Fruit fly (Drosophila melanogaster) whole organism, embryonic: Measurements from ENCODE around the gene CG15332.

Source experiments
- C15 ChIP-seq: fragments of 200-800 bp; sonication (Bioruptor generic); IDR thresholded peaks from 3 replicates; pipeline ENCODE4 v1.3.6; 2022; ENCODE audit warnings: missing biosample characterization, missing genetic modification characterization
- CG10147 ChIP-seq: fragments of 200-800 bp; sonication (Bioruptor generic); optimal IDR thresholded peaks from 2 replicates; lab custom pipeline; 2019; ENCODE audit warnings: missing biosample characterization, mild to moderate bottlenecking, missing genetic modification characterization, moderate library complexity
- CG10274 ChIP-seq: fragments of 200-800 bp; sonication (Bioruptor generic); optimal IDR thresholded peaks from 3 replicates; lab custom pipeline; 2017; ENCODE audit warnings: missing biosample characterization, mild to moderate bottlenecking, missing genetic modification characterization
- CG11456 ChIP-seq: fragments of 200-800 bp; sonication (Bioruptor generic); IDR thresholded peaks from 3 replicates; pipeline ENCODE4 v1.3.6; 2022; ENCODE audit warnings: missing biosample characterization, missing genetic modification characterization
- CG13894 ChIP-seq: fragments of 200-800 bp; sonication (Bioruptor generic); optimal IDR thresholded peaks from 3 replicates; lab custom pipeline; 2018; ENCODE audit warnings: missing biosample characterization, mild to moderate bottlenecking, missing genetic modification characterization, moderate library complexity
- CG15601 ChIP-seq: fragments of 200-800 bp; sonication (Bioruptor generic); optimal IDR thresholded peaks from 3 replicates; lab custom pipeline; 2019; ENCODE audit warnings: missing biosample characterization, mild to moderate bottlenecking, missing genetic modification characterization, moderate library complexity
- CG1602 ChIP-seq: fragments of 200-800 bp; sonication (Bioruptor generic); optimal IDR thresholded peaks from 3 replicates; lab custom pipeline; 2016; ENCODE audit warnings: missing biosample characterization, missing genetic modification characterization
- CG2889 ChIP-seq: fragments of 200-800 bp; sonication (Bioruptor generic); IDR thresholded peaks from 3 replicates; pipeline ENCODE4 v1.3.6; 2022; ENCODE audit warnings: missing biosample characterization, missing genetic modification characterization
- CG3847 ChIP-seq: fragments of 200-800 bp; sonication (Bioruptor generic); IDR thresholded peaks from 2 replicates; pipeline ENCODE4 v1.3.6; 2022; ENCODE audit warnings: missing biosample characterization, missing genetic modification characterization
- CG6654 ChIP-seq: fragments of 200-800 bp; sonication (Bioruptor generic); optimal IDR thresholded peaks from 2 replicates; lab custom pipeline; 2017; ENCODE audit warnings: missing biosample characterization, mild to moderate bottlenecking, missing genetic modification characterization
- CG7963 ChIP-seq: fragments of 200-800 bp; sonication (Bioruptor generic); IDR thresholded peaks from 3 replicates; pipeline ENCODE4 v1.3.6; 2022; ENCODE audit warnings: missing biosample characterization, missing genetic modification characterization; ENCODE audit not compliant: partially characterized antibody
- CG8924 ChIP-seq: fragments of 200-800 bp; optimal IDR thresholded peaks from 3 replicates; lab custom pipeline; 2019; ENCODE audit warnings: missing biosample characterization, mild to moderate bottlenecking, missing genetic modification characterization, moderate library complexity
- CG9797 ChIP-seq: fragments of 200-800 bp; sonication (Bioruptor generic); optimal IDR thresholded peaks from 3 replicates; lab custom pipeline; 2018; ENCODE audit warnings: missing biosample characterization, mild to moderate bottlenecking, missing genetic modification characterization
- CHES-1-like ChIP-seq: fragments of 200-800 bp; sonication (Bioruptor generic); optimal IDR thresholded peaks from 2 replicates; lab custom pipeline; 2016; ENCODE audit warnings: missing biosample characterization, missing genetic modification characterization
- Chrac-16 ChIP-seq: fragments of 200-800 bp; sonication (Bioruptor generic); optimal IDR thresholded peaks from 3 replicates; lab custom pipeline; 2016; ENCODE audit warnings: missing biosample characterization, missing genetic modification characterization
- Dip2 ChIP-seq: fragments of 200-800 bp; sonication (Bioruptor generic); IDR thresholded peaks from 2 replicates; pipeline ENCODE4 v1.3.6; 2022; ENCODE audit warnings: missing biosample characterization, missing genetic modification characterization
- Dll ChIP-seq: fragments of 200-800 bp; sonication (Bioruptor generic); IDR thresholded peaks from 4 replicates; pipeline ENCODE4 v1.3.6; 2022; ENCODE audit warnings: missing biosample characterization, missing genetic modification characterization; ENCODE audit not compliant: partially characterized antibody
- H2.0 ChIP-seq: fragments of 200-800 bp; sonication (Bioruptor generic); IDR thresholded peaks from 2 replicates; pipeline ENCODE4 v1.3.6; 2022; ENCODE audit warnings: missing biosample characterization, missing genetic modification characterization
- HHEX ChIP-seq: fragments of 200-800 bp; sonication (Bioruptor generic); optimal IDR thresholded peaks from 3 replicates; lab custom pipeline; 2017; ENCODE audit warnings: missing biosample characterization, mild to moderate bottlenecking, missing genetic modification characterization, missing genetic modification reagents
- Hr51 ChIP-seq, 2 experiments: fragments of 200-800 bp; sonication (Bioruptor generic); optimal IDR thresholded peaks; 2 replicates in 1 of 2; 3 replicates in 1 of 2; lab custom pipeline; 2016 to 2018; ENCODE audit warnings: missing biosample characterization in 2 of 2, missing genetic modification characterization in 2 of 2, mild to moderate bottlenecking in 1 of 2, moderate library complexity in 1 of 2
- Hr78 ChIP-seq, 2 experiments: fragments of 200-800 bp in 1 of 2; fragments of >200 bp in 1 of 2; sonication (Bioruptor generic) in 1 of 2; optimal IDR thresholded peaks; 2 replicates each; lab custom pipeline; 2017 to 2019; ENCODE audit warnings: missing biosample characterization in 2 of 2, missing genetic modification characterization in 2 of 2, mild to moderate bottlenecking in 1 of 2, moderate library complexity in 1 of 2
- Lim3 ChIP-seq: fragments of 200-800 bp; sonication (Bioruptor generic); IDR thresholded peaks from 2 replicates; pipeline ENCODE4 v1.3.6; 2022; ENCODE audit warnings: missing biosample characterization, missing genetic modification characterization
- Myb ChIP-seq: fragments of 200-800 bp; sonication (Bioruptor generic); optimal IDR thresholded peaks from 2 replicates; lab custom pipeline; 2016; ENCODE audit warnings: missing biosample characterization, missing genetic modification characterization
- NC2β ChIP-seq: fragments of 200-800 bp; sonication (Bioruptor generic); optimal IDR thresholded peaks from 2 replicates; lab custom pipeline; 2016; ENCODE audit warnings: missing biosample characterization, missing genetic modification characterization
- Oaz ChIP-seq: fragments of 200-800 bp; sonication (Bioruptor generic); IDR thresholded peaks from 2 replicates; pipeline ENCODE4 v1.3.6; 2022; ENCODE audit warnings: missing biosample characterization, missing genetic modification characterization
- Oli ChIP-seq: fragments of 200-800 bp; sonication (Bioruptor generic); optimal IDR thresholded peaks from 2 replicates; lab custom pipeline; 2018; ENCODE audit warnings: missing biosample characterization, mild to moderate bottlenecking, missing genetic modification characterization, moderate library complexity
- Poxn ChIP-seq: fragments of 200-800 bp; sonication (Bioruptor generic); IDR thresholded peaks from 2 replicates; pipeline ENCODE4 v1.3.6; 2022; ENCODE audit warnings: missing biosample characterization, missing genetic modification characterization
- Sox100B ChIP-seq: fragments of 200-800 bp; sonication (Bioruptor generic); optimal IDR thresholded peaks from 3 replicates; lab custom pipeline; 2018; ENCODE audit warnings: missing biosample characterization, mild to moderate bottlenecking, missing genetic modification characterization
- Sry-δ ChIP-seq: fragments of 200-800 bp; sonication (Bioruptor generic); optimal IDR thresholded peaks from 2 replicates; lab custom pipeline; 2016; ENCODE audit warnings: missing biosample characterization, missing genetic modification characterization
- ase ChIP-seq: fragments of 200-800 bp; sonication (Bioruptor generic); IDR thresholded peaks from 3 replicates; pipeline ENCODE4 v1.3.6; 2022; ENCODE audit warnings: missing biosample characterization, missing genetic modification characterization
- bsh ChIP-seq, 2 experiments: fragments of 200-800 bp; sonication (Bioruptor generic); optimal IDR thresholded peaks; 2 replicates each; lab custom pipeline; 2017 to 2018; ENCODE audit warnings: mild to moderate bottlenecking in 2 of 2, missing biosample characterization in 2 of 2, missing genetic modification characterization in 2 of 2, moderate library complexity in 1 of 2
- btn ChIP-seq: fragments of 200-800 bp; sonication (Bioruptor generic); optimal IDR thresholded peaks from 2 replicates; lab custom pipeline; 2016; ENCODE audit warnings: missing biosample characterization, missing genetic modification characterization
- cg ChIP-seq: fragments of 200-800 bp; sonication (Bioruptor generic); optimal IDR thresholded peaks from 3 replicates; lab custom pipeline; 2019; ENCODE audit warnings: missing biosample characterization, mild to moderate bottlenecking, missing genetic modification characterization, moderate library complexity
- danr ChIP-seq: fragments of 200-800 bp; sonication (Bioruptor generic); IDR thresholded peaks from 2 replicates; pipeline ENCODE4 v1.3.6; 2022; ENCODE audit warnings: missing biosample characterization, missing genetic modification characterization
- dimm ChIP-seq: fragments of 200-800 bp; sonication (Bioruptor generic); IDR thresholded peaks from 2 replicates; pipeline ENCODE4 v1.3.6; 2022; ENCODE audit warnings: missing biosample characterization, missing genetic modification characterization
- dm ChIP-seq: fragments of 200-800 bp; sonication (Bioruptor generic); optimal IDR thresholded peaks from 3 replicates; lab custom pipeline; 2016; ENCODE audit warnings: missing biosample characterization, missing genetic modification characterization
- fd102C ChIP-seq: fragments of 200-800 bp; sonication (Bioruptor generic); optimal IDR thresholded peaks from 2 replicates; lab custom pipeline; 2018; ENCODE audit warnings: missing biosample characterization, mild to moderate bottlenecking, missing genetic modification characterization, moderate library complexity
- nmo ChIP-seq: fragments of 200-800 bp; sonication (Bioruptor generic); optimal IDR thresholded peaks from 2 replicates; lab custom pipeline; 2018; ENCODE audit warnings: missing biosample characterization, mild to moderate bottlenecking, missing genetic modification characterization, moderate library complexity
- nom ChIP-seq: fragments of 200-800 bp; sonication (Bioruptor generic); optimal IDR thresholded peaks from 2 replicates; lab custom pipeline; 2017; ENCODE audit warnings: missing biosample characterization, missing genetic modification characterization, mild to moderate bottlenecking, moderate library complexity, missing genetic modification reagents
- oc ChIP-seq: fragments of 200-800 bp; sonication (Bioruptor generic); optimal IDR thresholded peaks from 2 replicates; lab custom pipeline; 2018; ENCODE audit warnings: missing biosample characterization, mild to moderate bottlenecking, missing genetic modification characterization, moderate library complexity
- otp ChIP-seq: fragments of 200-800 bp; sonication (Bioruptor generic); IDR thresholded peaks from 3 replicates; pipeline ENCODE4, ENCODE4 v1.3.6; 2022; ENCODE audit warnings: missing biosample characterization, missing genetic modification characterization
- pb ChIP-seq: fragments of 200-800 bp; sonication (Bioruptor generic); optimal IDR thresholded peaks from 3 replicates; lab custom pipeline; 2016; ENCODE audit warnings: missing biosample characterization, missing genetic modification characterization
- peb ChIP-seq: fragments of 200-800 bp; sonication (Bioruptor generic); IDR thresholded peaks from 2 replicates; pipeline ENCODE4 v1.3.6; 2022; ENCODE audit warnings: missing biosample characterization, missing genetic modification characterization
- pum ChIP-seq: fragments of 200-800 bp; sonication (Bioruptor generic); optimal IDR thresholded peaks from 2 replicates; lab custom pipeline; 2016; ENCODE audit warnings: missing biosample characterization, missing genetic modification characterization
- salm ChIP-seq: fragments of 200-800 bp; sonication (Bioruptor generic); optimal IDR thresholded peaks from 2 replicates; lab custom pipeline; 2018; ENCODE audit warnings: missing biosample characterization, mild to moderate bottlenecking, missing genetic modification characterization
- shn ChIP-seq: fragments of 200-800 bp; sonication (Bioruptor generic); optimal IDR thresholded peaks from 3 replicates; lab custom pipeline; 2016; ENCODE audit warnings: missing biosample characterization, missing genetic modification characterization
- slbo ChIP-seq: fragments of 200-800 bp; sonication (Bioruptor generic); IDR thresholded peaks from 2 replicates; pipeline ENCODE4 v1.3.6; 2022; ENCODE audit warnings: missing biosample characterization, missing genetic modification characterization

CG15332 gene

DNA sequence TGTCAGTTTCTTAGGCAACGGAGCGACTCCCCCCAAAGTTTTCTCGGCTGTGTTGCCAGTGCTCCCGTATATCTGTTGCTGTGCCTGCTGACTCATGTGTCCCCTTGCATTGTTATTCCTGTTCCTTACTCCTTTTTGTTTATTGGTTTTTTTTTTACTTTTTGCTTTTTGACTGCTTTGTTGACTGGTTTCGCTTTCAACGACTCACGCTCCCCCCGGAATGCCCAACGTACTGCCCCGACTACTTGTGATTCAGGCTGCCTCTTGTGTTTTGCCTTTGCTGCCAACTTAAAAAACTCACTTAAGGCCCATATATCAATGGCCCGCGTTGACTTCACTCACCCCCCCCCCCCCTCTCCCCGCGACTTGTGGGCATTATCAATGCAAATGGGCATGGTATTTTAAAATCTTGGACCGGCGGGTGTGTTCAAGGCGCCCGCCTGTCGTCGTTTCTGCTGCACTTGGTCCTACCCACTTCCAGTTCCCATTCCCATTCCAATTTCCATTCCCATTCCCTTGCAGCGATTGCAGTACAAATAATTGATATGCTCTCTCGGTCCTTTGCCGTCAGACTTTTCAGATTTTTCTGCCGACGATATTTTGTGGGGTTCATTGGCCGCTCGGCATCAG lies 17.6 kb upstream of the CG15332 start (continued):
- TF ChIP-seq ase (GFP tag; lab: Robert Waterston, UW): no peak

DNA sequence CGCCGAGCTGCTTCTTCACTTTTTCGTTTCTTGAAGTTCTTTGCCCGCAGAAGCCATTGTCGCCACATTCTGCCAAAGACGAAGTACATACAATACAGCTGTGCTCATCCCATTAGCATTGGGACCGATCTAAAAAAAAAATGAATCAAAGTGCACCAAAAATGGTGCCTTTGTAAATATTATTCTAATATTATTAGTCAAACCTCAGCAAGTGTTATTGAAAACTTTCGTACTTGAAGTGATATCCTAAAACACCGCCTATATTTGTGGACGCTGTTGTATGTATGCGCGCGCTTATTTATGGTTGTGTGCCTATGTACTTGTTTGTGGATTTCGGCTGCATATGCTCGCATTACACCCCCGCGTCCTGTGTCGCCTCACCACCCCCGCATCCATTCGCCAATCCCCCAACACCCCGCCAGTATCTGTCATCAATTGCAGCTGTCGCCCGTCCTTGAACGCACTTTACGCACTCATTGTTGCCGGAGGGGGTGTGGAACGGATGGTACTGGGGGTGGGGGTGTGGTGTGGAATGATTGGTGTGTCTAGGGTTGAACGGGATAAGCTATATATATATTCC lies 16.7 kb upstream of the CG15332 start:
- TF ChIP-seq danr (GFP tag; lab: Robert Waterston, UW): peak; percentile 66
- no peak for TF ChIP-seq Poxn (GFP tag; lab: Robert Waterston, UW)
- peak; percentile 85 for TF ChIP-seq Chrac-16 (GFP tag; lab: Kevin White, UChicago)
- TF ChIP-seq CHES-1-like (GFP tag; lab: Kevin White, UChicago): peak; percentile 19
- peak; percentile 55 for TF ChIP-seq CG10274 (GFP tag; lab: Kevin White, UChicago)
- peak; percentile 72 for TF ChIP-seq CG6654 (GFP tag; lab: Kevin White, UChicago)
- TF ChIP-seq CG13894 (tag; lab: Kevin White, UChicago): peak; percentile 55
- TF ChIP-seq Sry-δ: peak; percentile 18
- TF ChIP-seq btn (GFP tag; lab: Kevin White, UChicago): peak; percentile 37
- TF ChIP-seq CG11456 (GFP tag; lab: Robert Waterston, UW): peak; percentile 88
- TF ChIP-seq cg: no peak
- TF ChIP-seq Myb (GFP tag; lab: Kevin White, UChicago): peak; percentile 33
- peak; percentile 93 for TF ChIP-seq nmo (GFP tag; lab: Kevin White, UChicago)
- peak; percentile 81 for TF ChIP-seq CG10147
- TF ChIP-seq pb (GFP tag; lab: Kevin White, UChicago): peak; percentile 33
- TF ChIP-seq Hr51 (GFP tag; optimal IDR thresholded peaks at IDR 0.05; lab: Kevin White, UChicago): peak; percentile 40 to 91
- TF ChIP-seq oc: peak; percentile 88
- TF ChIP-seq nom (GFP tag; lab: Kevin White, UChicago): peak; percentile 87
- peak in 1 of 2 experiments; percentile 68 for TF ChIP-seq Hr78 (GFP tag; optimal IDR thresholded peaks at IDR 0.05; lab: Kevin White, UChicago)
- peak; percentile 82 for TF ChIP-seq CG1602
- TF ChIP-seq Sox100B (GFP tag; lab: Kevin White, UChicago): peak; percentile 82
- TF ChIP-seq HHEX: peak; percentile 90
- TF ChIP-seq dimm (GFP tag; lab: Robert Waterston, UW): peak; percentile 83
- TF ChIP-seq CG3847 (GFP tag; lab: Robert Waterston, UW): peak; percentile 72
- TF ChIP-seq slbo (GFP tag; lab: Robert Waterston, UW): peak; percentile 80
- TF ChIP-seq CG2889 (GFP tag; lab: Robert Waterston, UW): peak; percentile 74; the same call in 2 of the 3 replicates
- peak; percentile 80 for TF ChIP-seq salm (tag; lab: Kevin White, UChicago)
- peak; percentile 15 for TF ChIP-seq dm (GFP tag; lab: Kevin White, UChicago)
- peak; percentile 82 for TF ChIP-seq otp
- peak; percentile 76 to 95 for TF ChIP-seq bsh (GFP tag; optimal IDR thresholded peaks at IDR 0.05; lab: Kevin White, UChicago)
- TF ChIP-seq Dll (GFP tag; lab: Robert Waterston, UW): no peak
- peak; percentile 71 for TF ChIP-seq Oaz (GFP tag; lab: Robert Waterston, UW)
- TF ChIP-seq Lim3 (GFP tag; lab: Robert Waterston, UW): peak; percentile 62; the same call in 1 of the 2 replicates
- TF ChIP-seq Oli: peak; percentile 91
- TF ChIP-seq peb: peak; percentile 75
- no peak for TF ChIP-seq Dip2
- TF ChIP-seq CG15601 (tag; lab: Kevin White, UChicago): peak; percentile 88
- peak; percentile 90 for TF ChIP-seq H2.0 (GFP tag; lab: Robert Waterston, UW)
- TF ChIP-seq CG9797 (GFP tag; lab: Kevin White, UChicago): peak; percentile 28
- peak; percentile 68 for TF ChIP-seq NC2β (GFP tag; lab: Kevin White, UChicago)
- TF ChIP-seq C15 (GFP tag; lab: Robert Waterston, UW): peak; percentile 69; the same call in 2 of the 3 replicates
- TF ChIP-seq fd102C (GFP tag; lab: Kevin White, UChicago): peak; percentile 28
- peak; percentile 59 for TF ChIP-seq pum
- TF ChIP-seq shn (GFP tag; lab: Kevin White, UChicago): peak; percentile 11
- TF ChIP-seq CG8924 (tag; lab: Kevin White, UChicago): peak; percentile 84
- TF ChIP-seq CG7963 (GFP tag; lab: Robert Waterston, UW): no peak
